Fruit fly (Drosophila melanogaster) whole organism, pupa: Measurements from ENCODE around the gene CG5078.

Source experiments
- CG10348 ChIP-seq: fragments of 200-800 bp; sonication (Bioruptor generic); IDR thresholded peaks from 2 replicates; pipeline ENCODE4 v1.3.6; 2022; ENCODE audit warnings: missing biosample characterization, missing genetic modification characterization
- CG12605 ChIP-seq: fragments of 200-800 bp; sonication (Bioruptor generic); IDR thresholded peaks from 2 replicates; pipeline ENCODE4 v1.3.6; 2022; ENCODE audit warnings: missing biosample characterization, missing genetic modification characterization
- CG13204 ChIP-seq: fragments of 200-800 bp; sonication (Bioruptor generic); optimal IDR thresholded peaks from 2 replicates; lab custom pipeline; 2018; ENCODE audit warnings: missing biosample characterization, mild to moderate bottlenecking, missing genetic modification characterization, moderate library complexity
- CG14655 ChIP-seq: fragments of 200-800 bp; sonication (Bioruptor generic); optimal IDR thresholded peaks from 3 replicates; lab custom pipeline; 2017; ENCODE audit warnings: mild to moderate bottlenecking, missing biosample characterization, missing genetic modification reagents, missing genetic modification characterization
- CG15710 ChIP-seq: fragments of 200-800 bp; sonication (Bioruptor generic); optimal IDR thresholded peaks from 2 replicates; lab custom pipeline; 2018; ENCODE audit warnings: missing biosample characterization, mild to moderate bottlenecking, missing genetic modification characterization, moderate library complexity
- CG17806 ChIP-seq: fragments of 200-800 bp; sonication (Bioruptor generic); optimal IDR thresholded peaks from 2 replicates; lab custom pipeline; 2018; ENCODE audit warnings: missing biosample characterization, mild to moderate bottlenecking, missing genetic modification characterization, moderate library complexity
- CG32121 ChIP-seq: fragments of 200-800 bp; sonication (Bioruptor generic); IDR thresholded peaks from 2 replicates; pipeline ENCODE4 v1.3.6; 2022; ENCODE audit warnings: missing biosample characterization, missing genetic modification characterization
- CG34367 ChIP-seq: fragments of 200-800 bp; sonication (Bioruptor generic); optimal IDR thresholded peaks from 2 replicates; lab custom pipeline; 2018; ENCODE audit warnings: missing biosample characterization, mild to moderate bottlenecking, missing genetic modification characterization
- CG4496 ChIP-seq: fragments of 200-800 bp; sonication (Bioruptor generic); IDR thresholded peaks from 3 replicates; pipeline ENCODE4 v1.3.6; 2022; ENCODE audit warnings: missing biosample characterization, missing genetic modification characterization
- CG8159 ChIP-seq: fragments of 200-800 bp; sonication (Bioruptor generic); optimal IDR thresholded peaks from 3 replicates; lab custom pipeline; 2018; ENCODE audit warnings: missing biosample characterization, mild to moderate bottlenecking, missing genetic modification characterization, moderate library complexity
- CG8301 ChIP-seq: fragments of 200-800 bp; sonication (Bioruptor generic); optimal IDR thresholded peaks from 2 replicates; lab custom pipeline; 2018; ENCODE audit warnings: missing biosample characterization, mild to moderate bottlenecking, missing genetic modification characterization
- CG9948 ChIP-seq: fragments of 200-800 bp; sonication (Bioruptor generic); optimal IDR thresholded peaks from 2 replicates; lab custom pipeline; 2018; ENCODE audit warnings: missing biosample characterization, mild to moderate bottlenecking, missing genetic modification characterization, moderate library complexity
- D1 ChIP-seq: fragments of 200-800 bp; sonication (Bioruptor generic); optimal IDR thresholded peaks from 2 replicates; lab custom pipeline; 2018; ENCODE audit warnings: missing biosample characterization, mild to moderate bottlenecking, missing genetic modification characterization, moderate library complexity
- EcR ChIP-seq: fragments of 200-800 bp; sonication (Bioruptor generic); optimal IDR thresholded peaks from 3 replicates; lab custom pipeline; 2019; ENCODE audit warnings: missing biosample characterization, missing genetic modification characterization, mild to moderate bottlenecking, moderate library complexity, missing genetic modification reagents
- Ets98B ChIP-seq: fragments of 200-800 bp; sonication (Bioruptor generic); IDR thresholded peaks from 2 replicates; pipeline ENCODE4 v1.3.6; 2022; ENCODE audit warnings: missing biosample characterization, missing genetic modification characterization
- Pif1A ChIP-seq: fragments of 200-800 bp; sonication (Bioruptor generic); optimal IDR thresholded peaks from 3 replicates; lab custom pipeline; 2016; ENCODE audit warnings: missing biosample characterization, missing genetic modification characterization
- Pif1B ChIP-seq: fragments of 200-800 bp; sonication (Bioruptor generic); optimal IDR thresholded peaks from 3 replicates; lab custom pipeline; 2016; ENCODE audit warnings: missing biosample characterization, missing genetic modification characterization
- Snoo ChIP-seq: fragments of 200-800 bp; sonication (Bioruptor generic); optimal IDR thresholded peaks from 3 replicates; lab custom pipeline; 2017; ENCODE audit warnings: missing biosample characterization, mild to moderate bottlenecking, missing genetic modification characterization, inconsistent platforms
- fd96Ca ChIP-seq: fragments of 200-800 bp; sonication (Bioruptor generic); IDR thresholded peaks from 3 replicates; pipeline ENCODE4 v1.3.6; 2022; ENCODE audit warnings: missing biosample characterization, missing genetic modification characterization
- gl ChIP-seq: fragments of 200-800 bp; sonication (Bioruptor generic); optimal IDR thresholded peaks from 2 replicates; lab custom pipeline; 2018; ENCODE audit warnings: missing biosample characterization, mild to moderate bottlenecking, missing genetic modification characterization
- rn ChIP-seq: fragments of 200-800 bp; sonication (Bioruptor generic); IDR thresholded peaks from 2 replicates; pipeline ENCODE4 v1.3.6; 2022; ENCODE audit warnings: missing biosample characterization, missing genetic modification characterization

Gene CG5078

DNA sequence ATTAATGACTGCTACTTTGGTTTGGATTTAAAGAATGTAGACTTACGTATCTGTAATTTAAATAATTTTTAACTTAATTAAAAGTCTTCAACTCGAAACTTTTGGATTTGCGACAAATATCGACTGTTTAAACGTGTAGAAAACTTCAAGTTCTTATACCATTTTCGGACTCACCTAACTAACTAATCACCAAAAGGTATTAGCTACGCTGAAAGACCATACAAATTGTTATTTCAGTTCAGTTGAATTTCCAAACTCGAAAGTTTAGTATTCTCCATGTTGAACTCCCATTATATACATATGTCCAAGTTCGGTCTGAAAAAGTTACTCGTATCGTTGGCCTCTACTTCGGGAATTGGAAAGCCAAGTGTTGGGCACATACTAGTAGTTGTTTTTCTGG lies at the start of gene CG5078:
Gene CG5078, plus strand, starts transcription at position 301 of the 400 bp plus-strand sequence.
- TF ChIP-seq Pif1B (GFP tag; lab: Kevin White, UChicago) (no peak), EcR (GFP tag; lab: Kevin White, UChicago) (no peak), CG9948 (no peak), CG12605 (GFP tag; lab: Robert Waterston, UW) (no peak), CG13204 (no peak), CG32121 (GFP tag; lab: Robert Waterston, UW) (no peak), CG17806 (tag; lab: Kevin White, UChicago) (no peak), CG15710 (tag; lab: Kevin White, UChicago) (no peak), gl (no peak)

DNA sequence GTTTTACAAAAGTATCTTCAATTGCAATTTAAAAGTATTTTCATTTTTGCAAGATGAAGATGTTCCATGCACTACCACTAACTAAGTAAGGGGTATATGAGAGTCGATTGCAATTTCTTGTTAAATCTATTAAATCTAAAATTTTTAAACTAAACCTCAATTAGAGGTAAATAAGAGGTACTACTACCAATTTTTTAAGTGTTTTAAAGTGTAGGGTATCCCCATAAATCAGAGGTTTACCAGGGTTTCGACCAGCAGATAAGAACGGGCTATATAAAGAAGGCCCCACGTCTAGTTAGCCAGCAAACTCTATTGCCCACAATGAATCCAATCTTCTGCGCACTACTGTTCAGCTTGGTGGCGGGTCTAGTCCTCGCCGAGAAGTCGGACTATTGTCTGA lies 45.4 kb upstream of the CG5078 start, which contains the start of gene mag:
Gene mag, plus strand, starts transcription at position 301 of the 400 bp plus-strand sequence.
- TF ChIP-seq CG13204 (no peak), CG12605 (GFP tag; lab: Robert Waterston, UW) (no peak), rn (no peak), gl (no peak), CG32121 (GFP tag; lab: Robert Waterston, UW) (no peak), CG17806 (tag; lab: Kevin White, UChicago) (no peak), D1 (no peak), fd96Ca (no peak), CG10348 (GFP tag; lab: Robert Waterston, UW) (no peak), Pif1B (GFP tag; lab: Kevin White, UChicago) (no peak), CG4496 (GFP tag; lab: Robert Waterston, UW) (no peak), CG8301 (tag; lab: Kevin White, UChicago) (no peak), EcR (GFP tag; lab: Kevin White, UChicago) (no peak), CG8159 (tag; lab: Kevin White, UChicago) (no peak), CG34367 (tag; lab: Kevin White, UChicago) (no peak)

DNA sequence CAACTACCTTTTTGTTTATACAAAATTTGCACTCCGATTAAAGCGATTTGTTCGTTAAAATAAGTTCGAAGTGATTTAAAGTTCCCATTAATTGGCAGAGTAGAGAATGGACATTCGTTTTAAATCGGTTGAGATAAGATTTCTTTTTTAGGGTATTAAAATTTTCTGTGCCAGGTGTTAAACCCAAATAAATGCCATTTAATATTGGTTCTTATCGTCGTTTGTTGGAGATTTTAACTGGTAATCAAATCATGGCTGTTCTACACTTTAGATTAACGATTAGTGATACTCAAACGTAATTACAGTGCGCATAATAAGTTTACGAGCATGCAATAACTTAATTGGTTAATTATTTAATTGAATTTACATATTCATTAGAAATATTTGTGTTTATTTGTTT lies 43.4 kb upstream of the CG5078 start:
- no peak for TF ChIP-seq CG10348 (GFP tag; lab: Robert Waterston, UW)

DNA sequence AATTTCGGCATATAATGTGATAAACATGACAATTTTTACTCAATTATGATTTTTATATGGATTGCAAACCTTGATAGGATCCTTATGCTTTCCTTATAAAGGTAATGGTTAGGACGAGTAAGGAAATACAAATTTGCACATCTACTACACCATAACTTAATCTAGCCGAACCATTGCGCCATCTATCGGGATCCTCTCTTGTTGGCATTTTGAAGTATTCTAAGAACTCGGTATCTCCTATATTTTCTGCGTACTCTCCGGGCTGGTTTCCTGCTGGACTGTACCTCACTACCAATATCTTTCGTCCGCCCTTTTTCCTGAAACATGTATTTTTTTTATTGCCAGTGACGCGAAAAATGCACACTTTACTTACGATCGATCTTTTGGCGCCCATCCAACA lies 41.2 kb upstream of the CG5078 start, which contains the start of gene atk:
Gene atk, minus strand, starts transcription at position 186 of the 400 bp plus-strand sequence.
- no peak for TF ChIP-seq CG17806 (tag; lab: Kevin White, UChicago)

DNA sequence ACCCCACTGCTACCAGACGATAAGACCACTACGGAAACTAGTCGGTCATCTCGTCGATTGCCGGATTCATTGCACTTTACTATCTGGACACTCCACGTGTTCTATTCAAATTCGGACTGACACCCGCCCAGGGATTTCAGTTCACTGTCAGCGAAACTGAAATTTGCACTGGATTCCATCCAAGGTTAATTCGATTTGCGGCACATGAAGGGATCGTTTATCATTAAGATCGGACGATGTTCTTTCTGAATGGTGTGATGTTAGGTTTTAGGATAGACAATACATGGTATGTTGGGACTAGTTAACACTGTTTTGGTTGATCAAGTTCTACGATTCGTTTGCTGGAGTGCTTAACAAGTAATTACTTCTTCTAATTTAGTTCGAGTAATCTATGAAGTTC lies 39.9 kb upstream of the CG5078 start, which contains the start of gene CG42764:
Gene CG42764, minus strand, starts transcription at position 101 of the 400 bp plus-strand sequence.
- TF ChIP-seq CG15710 (tag; lab: Kevin White, UChicago) (no peak), CG10348 (GFP tag; lab: Robert Waterston, UW) (no peak), CG8301 (tag; lab: Kevin White, UChicago) (no peak), CG12605 (GFP tag; lab: Robert Waterston, UW) (no peak), Snoo (tag; lab: Kevin White, UChicago) (no peak), Pif1A (GFP tag; lab: Kevin White, UChicago) (no peak), CG8159 (tag; lab: Kevin White, UChicago) (no peak), CG32121 (GFP tag; lab: Robert Waterston, UW) (no peak), Pif1B (GFP tag; lab: Kevin White, UChicago) (no peak), Ets98B (GFP tag; lab: Robert Waterston, UW) (no peak), rn (no peak), CG9948 (no peak), EcR (GFP tag; lab: Kevin White, UChicago) (no peak)

DNA sequence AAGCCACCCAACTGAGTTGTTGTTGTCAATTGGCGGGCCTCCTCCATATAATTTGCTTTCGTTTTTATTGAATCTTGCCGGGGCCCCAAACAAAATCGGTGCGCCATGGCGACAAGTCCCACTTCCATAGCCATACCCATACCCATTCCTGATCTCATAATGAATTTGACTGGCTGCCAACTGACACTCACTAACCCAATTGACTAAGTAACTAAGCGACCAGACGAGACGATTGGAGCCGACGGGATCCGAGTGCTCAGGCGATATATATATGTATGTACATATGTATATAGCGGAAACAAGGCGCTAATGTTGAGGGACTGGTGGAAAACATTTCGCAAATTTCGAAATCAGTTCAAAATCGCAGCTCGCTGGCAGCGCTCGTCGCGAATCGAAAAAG lies 39.2 kb upstream of the CG5078 start, which contains the start of gene Tdh:
Gene Tdh, plus strand, starts transcription at position 346 of the 400 bp plus-strand sequence.
- TF ChIP-seq CG4496 (GFP tag; lab: Robert Waterston, UW) (no peak), CG8159 (tag; lab: Kevin White, UChicago) (no peak), CG14655 (GFP tag; lab: Kevin White, UChicago) (no peak), Pif1A (GFP tag; lab: Kevin White, UChicago) (no peak), CG15710 (tag; lab: Kevin White, UChicago) (no peak), CG32121 (GFP tag; lab: Robert Waterston, UW) (no peak), CG8301 (tag; lab: Kevin White, UChicago) (no peak), gl (no peak), CG12605 (GFP tag; lab: Robert Waterston, UW) (no peak), Ets98B (GFP tag; lab: Robert Waterston, UW) (no peak), EcR (GFP tag; lab: Kevin White, UChicago) (no peak), CG17806 (tag; lab: Kevin White, UChicago) (no peak), CG34367 (tag; lab: Kevin White, UChicago) (no peak), Snoo (tag; lab: Kevin White, UChicago) (no peak), CG13204 (no peak), rn (no peak), CG10348 (GFP tag; lab: Robert Waterston, UW) (no peak), CG9948 (no peak)
- TF ChIP-seq, all 21 proteins: peak for 0

DNA sequence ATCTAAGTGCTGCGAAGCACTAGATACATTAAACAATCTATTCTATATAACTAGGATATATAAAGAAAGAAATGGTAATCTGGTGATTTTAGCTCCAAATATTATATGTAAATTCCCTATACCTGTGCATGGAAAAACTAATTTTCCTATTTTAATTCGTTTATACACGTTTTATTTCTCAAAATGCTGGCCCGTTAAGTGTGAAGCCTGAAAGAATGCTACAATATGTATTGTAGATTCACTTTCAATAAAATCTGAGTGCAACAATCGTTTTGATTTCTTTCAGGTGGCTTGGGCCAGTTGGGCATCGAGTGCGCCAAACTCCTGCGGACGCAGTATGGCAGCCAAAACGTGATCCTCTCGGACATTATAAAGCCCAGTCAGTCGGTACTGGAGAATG lies 38.4 kb upstream of the CG5078 start:
- TF ChIP-seq CG15710 (tag; lab: Kevin White, UChicago) (no peak), CG32121 (GFP tag; lab: Robert Waterston, UW) (no peak), CG9948 (no peak), Snoo (tag; lab: Kevin White, UChicago) (no peak), CG13204 (no peak), gl (no peak), CG14655 (GFP tag; lab: Kevin White, UChicago) (no peak), CG8159 (tag; lab: Kevin White, UChicago) (no peak), CG8301 (tag; lab: Kevin White, UChicago) (no peak)
